Worm (Caenorhabditis elegans) whole organism, mixed stage, embryonic: ENCODE data around the gene C04H5.7.

ENCODE experiments used
- blmp-1 ChIP-seq: fragments of 150-350 bp; optimal IDR thresholded peaks from 2 replicates; lab custom pipeline; 2014; ENCODE audit warnings: missing biosample characterization, missing genetic modification characterization
- elt-1 ChIP-seq: sonication (generic microtip); optimal IDR thresholded peaks from 2 replicates; lab custom pipeline; 2017; ENCODE audit warnings: missing genetic modification characterization, mild to moderate bottlenecking, missing compliant biosample characterization, antibody characterized with exemption, moderate library complexity, borderline replicate concordance; ENCODE audit not compliant: insufficient read depth
- elt-3 ChIP-seq: fragments of 150-350 bp; optimal IDR thresholded peaks from 2 replicates; lab custom pipeline; 2014; ENCODE audit warnings: missing biosample characterization, missing genetic modification characterization
- flh-1 ChIP-seq: fragments of 200-800 bp; sonication (Bioruptor generic); optimal IDR thresholded peaks from 2 replicates; lab custom pipeline; 2018; ENCODE audit warnings: mild to moderate bottlenecking, missing genetic modification characterization, moderate library complexity, missing compliant biosample characterization
- lin-13 ChIP-seq: fragments of 150-350 bp; optimal IDR thresholded peaks from 2 replicates; lab custom pipeline; 2014; ENCODE audit warnings: missing biosample characterization, missing genetic modification characterization
- lin-32 ChIP-seq: fragments of 200-800 bp; sonication (Bioruptor generic); optimal IDR thresholded peaks from 2 replicates; lab custom pipeline; 2018; ENCODE audit warnings: mild to moderate bottlenecking, missing genetic modification characterization, missing compliant biosample characterization
- lsy-2 ChIP-seq: fragments of 150-350 bp; optimal IDR thresholded peaks from 2 replicates; lab custom pipeline; 2014; ENCODE audit warnings: missing biosample characterization, missing genetic modification characterization
- mep-1 ChIP-seq: fragments of 150-350 bp; optimal IDR thresholded peaks from 2 replicates; lab custom pipeline; 2017; ENCODE audit warnings: missing biosample characterization, missing genetic modification reagents, missing genetic modification characterization, inconsistent platforms
- mls-2 ChIP-seq: sonication (generic microtip); optimal IDR thresholded peaks from 2 replicates; lab custom pipeline; 2016; ENCODE audit warnings: mild to moderate bottlenecking, missing genetic modification characterization, moderate library complexity, missing compliant biosample characterization
- nhr-237 ChIP-seq: fragments of 150-350 bp; optimal IDR thresholded peaks from 2 replicates; lab custom pipeline; 2014; ENCODE audit warnings: missing biosample characterization, missing genetic modification characterization
- pha-4 ChIP-seq: fragments of 150-350 bp; optimal IDR thresholded peaks from 2 replicates; lab custom pipeline; 2018; ENCODE audit warnings: missing biosample characterization, missing genetic modification reagents, missing genetic modification characterization
- tbx-8 ChIP-seq: fragments of 200-800 bp; sonication (Bioruptor generic); optimal IDR thresholded peaks from 2 replicates; lab custom pipeline; 2018; ENCODE audit warnings: mild to moderate bottlenecking, missing genetic modification characterization, moderate library complexity, missing compliant biosample characterization
- unc-39 ChIP-seq: fragments of 150-350 bp; optimal IDR thresholded peaks from 2 replicates; lab custom pipeline; 2014; ENCODE audit warnings: missing biosample characterization, missing genetic modification characterization

DNA sequence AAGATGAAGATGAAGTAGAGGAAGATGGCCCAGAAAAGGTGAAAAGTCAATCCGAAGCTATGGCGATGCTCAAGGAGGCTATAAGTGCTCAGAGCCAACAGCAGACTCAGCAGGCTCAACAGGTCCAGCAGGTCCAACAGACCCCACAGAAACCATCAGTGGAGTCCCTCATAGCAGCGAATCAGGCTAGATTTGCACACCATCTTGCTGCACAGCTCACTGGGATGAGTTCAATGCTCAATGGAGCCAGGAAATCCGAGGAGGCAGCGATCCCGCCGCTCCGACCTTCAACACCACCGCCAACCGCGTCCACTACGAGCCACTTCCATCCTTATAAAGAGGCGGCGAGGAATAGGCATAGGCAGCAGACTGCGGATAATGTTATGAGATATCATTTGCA lies 37.0 kb downstream of the C04H5.7 start:
- TF ChIP-seq blmp-1 (tag; lab: Kevin White, UChicago) (no peak), elt-1 (tag; lab: Kevin White, UChicago) (no peak), mls-2 (tag; lab: Kevin White, UChicago) (no peak), lin-13 (no peak), lsy-2 (tag; lab: Kevin White, UChicago) (no peak), mep-1 (tag; lab: Kevin White, UChicago) (no peak), elt-3 (tag; lab: Kevin White, UChicago) (no peak), pha-4 (tag; lab: Kevin White, UChicago) (no peak), unc-39 (no peak), nhr-237 (tag; lab: Kevin White, UChicago) (no peak), flh-1 (no peak), lin-32 (no peak), tbx-8 (GFP tag; lab: Kevin White, UChicago) (no peak)
